Fruit fly (Drosophila melanogaster) whole organism: ENCODE results near the gene CG33178.

Experiments
- CG8478 ChIP-seq: fragments of >200 bp; optimal IDR thresholded peaks from 2 replicates; lab custom pipeline; 2018; ENCODE audit warnings: inconsistent platforms
- pan ChIP-seq: fragments of >200 bp; optimal IDR thresholded peaks from 2 replicates; lab custom pipeline; 2017

- TF ChIP-seq pan (no peak), CG8478 (lab: Kevin White, UChicago) (no peak)
Observed at dm6 chrX:15045608-15046007, 37.0 kb upstream of the CG33178 start.
